Fruit fly (Drosophila melanogaster): ENCODE results near the gene Gr22d.

DNA sequence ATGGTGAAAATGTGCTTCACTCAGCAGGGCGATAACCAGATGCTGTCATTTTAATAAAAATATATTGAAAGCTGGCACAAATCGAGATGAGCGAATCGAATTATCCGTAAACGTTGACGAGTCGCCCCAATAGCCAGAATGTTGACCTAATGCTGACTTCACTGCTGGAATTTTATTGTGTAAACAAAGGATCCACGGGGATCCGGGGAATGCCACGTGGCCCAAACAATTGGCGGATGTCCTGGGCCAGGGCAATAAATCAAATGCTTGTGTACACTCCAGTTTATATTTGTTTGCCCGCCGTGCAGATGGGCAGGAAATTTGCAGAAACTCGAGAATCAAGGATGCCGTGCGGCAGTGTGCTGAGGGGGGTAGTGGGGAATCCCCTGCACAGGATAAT lies 2.2 kb downstream of the Gr22d start:
- no peak for TF ChIP-seq CG12768 (GFP tag; optimal IDR thresholded peaks at IDR 0.05)
- TF ChIP-seq Mnt (GFP tag; optimal IDR thresholded peaks at IDR 0.05), result no peak
- TF ChIP-seq kay (GFP tag; ENCODE audit: borderline replicate concordance), result no peak
- TF ChIP-seq ovo (GFP tag; optimal IDR thresholded peaks at IDR 0.05), result no peak
- TF ChIP-seq Crg-1 (GFP tag; optimal IDR thresholded peaks at IDR 0.05), result no peak
- no peak for TF ChIP-seq CG7045 (GFP tag; optimal IDR thresholded peaks at IDR 0.05)
- no peak for TF ChIP-seq CG33017 (tag; optimal IDR thresholded peaks at IDR 0.05)

Measured in whole organism, adult.